Fruit fly (Drosophila melanogaster) whole organism, embryonic: Measurements from ENCODE around the gene Pde11.
A peak's percentile ranks its signal among the peaks of the same experiment; 100 is the strongest.

Experiments
- Atf-2 ChIP-seq: fragments of 200-800 bp; sonication (Bioruptor generic); optimal IDR thresholded peaks from 2 replicates; lab custom pipeline; 2016; ENCODE audit warnings: missing biosample characterization, missing genetic modification characterization
- Bgb ChIP-seq: fragments of 200-800 bp; sonication (Bioruptor generic); IDR thresholded peaks from 2 replicates; pipeline ENCODE4 v1.3.6; 2022; ENCODE audit warnings: missing biosample characterization, missing genetic modification characterization; ENCODE audit not compliant: partially characterized antibody
- CG1024 ChIP-seq: fragments of 200-800 bp; sonication (Bioruptor generic); IDR thresholded peaks from 2 replicates; pipeline ENCODE4 v1.3.6; 2022; ENCODE audit warnings: missing biosample characterization, missing genetic modification characterization
- CG10979 ChIP-seq: fragments of 200-800 bp; sonication (Bioruptor generic); optimal IDR thresholded peaks from 2 replicates; lab custom pipeline; 2018; ENCODE audit warnings: missing biosample characterization, mild to moderate bottlenecking, missing genetic modification characterization, moderate library complexity
- CG13123 ChIP-seq: fragments of 200-800 bp; sonication (Bioruptor generic); optimal IDR thresholded peaks from 2 replicates; lab custom pipeline; 2016; ENCODE audit warnings: missing biosample characterization, missing genetic modification characterization
- CG15269 ChIP-seq: fragments of 200-800 bp; sonication (Bioruptor generic); optimal IDR thresholded peaks from 2 replicates; lab custom pipeline; 2018; ENCODE audit warnings: missing biosample characterization, mild to moderate bottlenecking, missing genetic modification characterization, moderate library complexity
- CG16813 ChIP-seq: fragments of 200-800 bp; sonication (Bioruptor generic); IDR thresholded peaks from 3 replicates; pipeline ENCODE4 v1.3.6; 2022; ENCODE audit warnings: missing biosample characterization, missing genetic modification characterization; ENCODE audit not compliant: partially characterized antibody
- CG17359 ChIP-seq: fragments of 200-800 bp; sonication (Bioruptor generic); optimal IDR thresholded peaks from 3 replicates; lab custom pipeline; 2018; ENCODE audit warnings: missing biosample characterization, mild to moderate bottlenecking, missing genetic modification characterization, moderate library complexity
- CG17385 ChIP-seq: fragments of 200-800 bp; sonication (Bioruptor generic); optimal IDR thresholded peaks from 3 replicates; lab custom pipeline; 2018; ENCODE audit warnings: missing biosample characterization, mild to moderate bottlenecking, missing genetic modification characterization
- CG18011 ChIP-seq: fragments of 200-800 bp; sonication (Bioruptor generic); optimal IDR thresholded peaks from 2 replicates; lab custom pipeline; 2017; ENCODE audit warnings: missing biosample characterization, missing genetic modification characterization, mild to moderate bottlenecking, moderate library complexity, missing genotype
- CG2129 ChIP-seq: fragments of 200-800 bp; sonication (Bioruptor generic); IDR thresholded peaks from 2 replicates; pipeline ENCODE4 v1.3.6; 2022; ENCODE audit warnings: missing biosample characterization, missing genetic modification characterization; ENCODE audit not compliant: partially characterized antibody
- CG2712 ChIP-seq: fragments of 200-800 bp; optimal IDR thresholded peaks from 3 replicates; lab custom pipeline; 2019; ENCODE audit warnings: missing biosample characterization, mild to moderate bottlenecking, missing genetic modification characterization, moderate library complexity
- CG30020 ChIP-seq: fragments of 200-800 bp; optimal IDR thresholded peaks from 2 replicates; lab custom pipeline; 2019; ENCODE audit warnings: missing biosample characterization, mild to moderate bottlenecking, missing genetic modification characterization, moderate library complexity
- CG31388 ChIP-seq: fragments of 200-800 bp; sonication (Bioruptor generic); optimal IDR thresholded peaks from 2 replicates; lab custom pipeline; 2016; ENCODE audit warnings: missing biosample characterization, missing genetic modification characterization
- CG32767 ChIP-seq: fragments of 200-800 bp; sonication (Bioruptor generic); IDR thresholded peaks from 2 replicates; pipeline ENCODE4 v1.3.6; 2022; ENCODE audit warnings: missing biosample characterization, missing genetic modification characterization
- CG3838 ChIP-seq: fragments of 200-800 bp; sonication (Bioruptor generic); optimal IDR thresholded peaks from 3 replicates; lab custom pipeline; 2016; ENCODE audit warnings: missing biosample characterization, missing genetic modification characterization
- CG4617 ChIP-seq: fragments of 200-800 bp; sonication (Bioruptor generic); optimal IDR thresholded peaks from 3 replicates; lab custom pipeline; 2016; ENCODE audit warnings: missing biosample characterization, missing genetic modification characterization, borderline replicate concordance
- CG4854 ChIP-seq: fragments of 200-800 bp; sonication (Bioruptor generic); optimal IDR thresholded peaks from 2 replicates; lab custom pipeline; 2016; ENCODE audit warnings: missing biosample characterization, missing genetic modification characterization, inconsistent platforms
- CG7357 ChIP-seq: fragments of 200-800 bp; sonication (Bioruptor generic); IDR thresholded peaks from 3 replicates; pipeline ENCODE4 v1.3.6; 2022; ENCODE audit warnings: missing biosample characterization, missing genetic modification characterization
- CG7745 ChIP-seq: fragments of 200-800 bp; sonication (Bioruptor generic); optimal IDR thresholded peaks from 2 replicates; lab custom pipeline; 2018; ENCODE audit warnings: missing biosample characterization, mild to moderate bottlenecking, missing genetic modification characterization, moderate library complexity
- CG8924 ChIP-seq: fragments of 200-800 bp; optimal IDR thresholded peaks from 3 replicates; lab custom pipeline; 2019; ENCODE audit warnings: missing biosample characterization, mild to moderate bottlenecking, missing genetic modification characterization, moderate library complexity
- D19A ChIP-seq: fragments of 200-800 bp; optimal IDR thresholded peaks from 3 replicates; lab custom pipeline; 2019; ENCODE audit warnings: missing biosample characterization, mild to moderate bottlenecking, missing genetic modification characterization, moderate library complexity
- Dref ChIP-seq: fragments of 200-800 bp; sonication (Bioruptor generic); IDR thresholded peaks from 2 replicates; pipeline ENCODE4 v1.3.6; 2022; ENCODE audit warnings: missing biosample characterization, missing genetic modification characterization
- Drgx ChIP-seq: fragments of 200-800 bp; sonication (Bioruptor generic); IDR thresholded peaks from 2 replicates; pipeline ENCODE4 v1.3.6; 2022; ENCODE audit warnings: missing biosample characterization, missing genetic modification characterization
- Ets97D ChIP-seq: fragments of 200-800 bp; sonication (Bioruptor generic); optimal IDR thresholded peaks from 3 replicates; lab custom pipeline; 2016; ENCODE audit warnings: missing biosample characterization, missing genetic modification characterization
- Fer2 ChIP-seq: fragments of 200-800 bp; sonication (Bioruptor generic); optimal IDR thresholded peaks from 2 replicates; lab custom pipeline; 2018; ENCODE audit warnings: missing biosample characterization, mild to moderate bottlenecking, missing genetic modification characterization, moderate library complexity
- H2.0 ChIP-seq: fragments of 200-800 bp; sonication (Bioruptor generic); IDR thresholded peaks from 2 replicates; pipeline ENCODE4 v1.3.6; 2022; ENCODE audit warnings: missing biosample characterization, missing genetic modification characterization
- Hr78 ChIP-seq, 2 experiments: fragments of 200-800 bp in 1 of 2; fragments of >200 bp in 1 of 2; sonication (Bioruptor generic) in 1 of 2; optimal IDR thresholded peaks; 2 replicates each; lab custom pipeline; 2017 to 2019; ENCODE audit warnings: missing biosample characterization in 2 of 2, missing genetic modification characterization in 2 of 2, mild to moderate bottlenecking in 1 of 2, moderate library complexity in 1 of 2
- NK7.1 ChIP-seq: fragments of 200-800 bp; sonication (Bioruptor generic); optimal IDR thresholded peaks from 3 replicates; lab custom pipeline; 2016; ENCODE audit warnings: missing biosample characterization, missing genetic modification characterization
- Rfx ChIP-seq: fragments of 200-800 bp; sonication (Bioruptor generic); IDR thresholded peaks from 2 replicates; pipeline ENCODE4 v1.3.6; 2022; ENCODE audit warnings: missing biosample characterization, missing genetic modification characterization
- Sry-δ ChIP-seq: fragments of 200-800 bp; sonication (Bioruptor generic); optimal IDR thresholded peaks from 2 replicates; lab custom pipeline; 2016; ENCODE audit warnings: missing biosample characterization, missing genetic modification characterization
- Usf ChIP-seq: fragments of 200-800 bp; sonication (Bioruptor generic); optimal IDR thresholded peaks from 2 replicates; lab custom pipeline; 2017; ENCODE audit warnings: missing genotype, missing biosample characterization, missing genetic modification characterization
- YL-1 ChIP-seq: fragments of 200-800 bp; sonication (Bioruptor generic); optimal IDR thresholded peaks from 3 replicates; lab custom pipeline; 2017; ENCODE audit warnings: missing biosample characterization, mild to moderate bottlenecking, missing genetic modification characterization
- chinmo ChIP-seq: fragments of 200-800 bp; sonication (Bioruptor generic); IDR thresholded peaks from 4 replicates; pipeline ENCODE4 v1.3.6; 2022; ENCODE audit warnings: missing biosample characterization, missing genetic modification characterization; ENCODE audit not compliant: partially characterized antibody
- dm ChIP-seq: fragments of 200-800 bp; sonication (Bioruptor generic); optimal IDR thresholded peaks from 3 replicates; lab custom pipeline; 2016; ENCODE audit warnings: missing biosample characterization, missing genetic modification characterization
- emc ChIP-seq: fragments of 200-800 bp; sonication (Bioruptor generic); optimal IDR thresholded peaks from 2 replicates; lab custom pipeline; 2016; ENCODE audit warnings: missing biosample characterization, missing genetic modification characterization
- h ChIP-seq: fragments of >200 bp; optimal IDR thresholded peaks from 2 replicates; lab custom pipeline; 2017
- hkb ChIP-seq, 2 experiments: fragments of 200-800 bp in 1 of 2; fragments of >200 bp in 1 of 2; sonication (Bioruptor generic) in 1 of 2; IDR thresholded peaks in 1 of 2; optimal IDR thresholded peaks in 1 of 2; 2 replicates each; pipeline versions ENCODE4 v1.3.6 to Lab custom; 2017 to 2022; ENCODE audit warnings: missing biosample characterization in 1 of 2, missing genetic modification characterization in 1 of 2
- inv ChIP-seq: fragments of 200-800 bp; sonication (Bioruptor generic); IDR thresholded peaks from 2 replicates; pipeline ENCODE4 v1.3.6; 2022; ENCODE audit warnings: missing biosample characterization, missing genetic modification characterization; ENCODE audit not compliant: partially characterized antibody
- jumu ChIP-seq: fragments of 200-800 bp; sonication (Bioruptor generic); optimal IDR thresholded peaks from 3 replicates; lab custom pipeline; 2016; ENCODE audit warnings: missing biosample characterization, missing genetic modification characterization
- kay ChIP-seq: fragments of 200-800 bp; sonication (Bioruptor generic); optimal IDR thresholded peaks from 2 replicates; lab custom pipeline; 2016; ENCODE audit warnings: missing biosample characterization, missing genetic modification characterization
- ken ChIP-seq: fragments of 200-800 bp; sonication (Bioruptor generic); IDR thresholded peaks from 3 replicates; pipeline ENCODE4 v1.3.6; 2022; ENCODE audit warnings: missing biosample characterization, missing genetic modification characterization
- lbe ChIP-seq: fragments of 200-800 bp; sonication (Bioruptor generic); optimal IDR thresholded peaks from 2 replicates; lab custom pipeline; 2016; ENCODE audit warnings: missing biosample characterization, mild to moderate bottlenecking, missing genetic modification characterization
- lola ChIP-seq, 3 experiments: fragments of >200 bp in 2 of 3; fragments of 200-800 bp in 1 of 3; sonication (Bioruptor generic) in 1 of 3; optimal IDR thresholded peaks; 2 replicates each; lab custom pipeline; 2017 to 2019; ENCODE audit warnings: missing biosample characterization in 3 of 3, missing genetic modification characterization in 3 of 3, mild to moderate bottlenecking in 1 of 3, moderate library complexity in 1 of 3
- maf-S ChIP-seq: fragments of 200-800 bp; sonication (Bioruptor generic); optimal IDR thresholded peaks from 2 replicates; lab custom pipeline; 2016; ENCODE audit warnings: missing biosample characterization, missing genetic modification characterization
- mam ChIP-seq: fragments of 200-800 bp; sonication (Bioruptor generic); optimal IDR thresholded peaks from 3 replicates; lab custom pipeline; 2016; ENCODE audit warnings: missing biosample characterization, missing genetic modification characterization
- psq ChIP-seq: fragments of 200-800 bp; sonication (Bioruptor generic); optimal IDR thresholded peaks from 2 replicates; lab custom pipeline; 2017; ENCODE audit warnings: missing biosample characterization, missing genetic modification characterization
- scrt ChIP-seq: fragments of 200-800 bp; sonication (Bioruptor generic); optimal IDR thresholded peaks from 2 replicates; lab custom pipeline; 2018; ENCODE audit warnings: missing biosample characterization, mild to moderate bottlenecking, missing genetic modification characterization, moderate library complexity
- vvl ChIP-seq: fragments of 200-800 bp; sonication (Bioruptor generic); IDR thresholded peaks from 2 replicates; pipeline ENCODE4 v1.3.6; 2022; ENCODE audit warnings: missing biosample characterization, missing genetic modification characterization
- zfh2 ChIP-seq: fragments of 200-800 bp; sonication (Bioruptor generic); optimal IDR thresholded peaks from 2 replicates; lab custom pipeline; 2016; ENCODE audit warnings: missing biosample characterization, missing genetic modification characterization

Pde11 gene

dm6 chr2L:18617003-18617402, 26.9 kb upstream of the Pde11 start, which contains the start of gene MESR3 (continued):
- TF ChIP-seq scrt (GFP tag; lab: Kevin White, UChicago) (peak; percentile 57), CG7745 (no peak), lbe (GFP tag; lab: Kevin White, UChicago) (peak; percentile 52), CG1024 (GFP tag; lab: Robert Waterston, UW) (peak; percentile 31; the same call in 1 of the 2 replicates), CG13123 (GFP tag; lab: Kevin White, UChicago) (peak; percentile 51), NK7.1 (GFP tag; lab: Kevin White, UChicago) (no peak), CG31388 (GFP tag; lab: Kevin White, UChicago) (no peak), CG17385 (GFP tag; lab: Kevin White, UChicago) (peak; percentile 49), maf-S (GFP tag; lab: Kevin White, UChicago) (no peak), CG10979 (tag; lab: Kevin White, UChicago) (peak; percentile 72), CG30020 (tag; lab: Kevin White, UChicago) (peak; percentile 8), CG16813 (GFP tag; lab: Robert Waterston, UW) (no peak; the same call in 2 of the 3 replicates), Hr78 (GFP tag; optimal IDR thresholded peaks at IDR 0.05; lab: Kevin White, UChicago) (peak in 1 of 2 experiments; percentile 40), jumu (no peak), CG15269 (tag; lab: Kevin White, UChicago) (peak; percentile 88), CG17359 (tag; lab: Kevin White, UChicago) (peak; percentile 88), Usf (GFP tag; lab: Kevin White, UChicago) (no peak), lola (GFP tag; optimal IDR thresholded peaks at IDR 0.05; lab: Kevin White, UChicago) (peak in 1 of 3 experiments; percentile 26), CG32767 (GFP tag; lab: Robert Waterston, UW) (peak; percentile 46; the same call in 1 of the 2 replicates), D19A (tag; lab: Kevin White, UChicago) (peak; percentile 80), Dref (no peak), mam (GFP tag; lab: Kevin White, UChicago) (no peak), psq (peak; percentile 23), ken (GFP tag; lab: Robert Waterston, UW) (peak; percentile 19; the same call in 2 of the 3 replicates), Bgb (GFP tag; lab: Robert Waterston, UW) (peak; percentile 59), Fer2 (tag; lab: Kevin White, UChicago) (peak; percentile 15), Atf-2 (GFP tag; lab: Kevin White, UChicago) (no peak), vvl (GFP tag; lab: Robert Waterston, UW) (peak; percentile 63; the same call in 1 of the 2 replicates), inv (GFP tag; lab: Robert Waterston, UW) (no peak), Sry-δ (no peak), CG2712 (tag; lab: Kevin White, UChicago) (peak; percentile 91), CG2129 (GFP tag; lab: Robert Waterston, UW) (no peak), chinmo (GFP tag; lab: Robert Waterston, UW) (peak; percentile 80; the same call in 2 of the 4 replicates), CG7357 (GFP tag; lab: Robert Waterston, UW) (peak; percentile 54; the same call in 2 of the 3 replicates), CG3838 (GFP tag; lab: Kevin White, UChicago) (no peak), H2.0 (GFP tag; lab: Robert Waterston, UW) (peak; percentile 44; the same call in 1 of the 2 replicates), Rfx (GFP tag; lab: Robert Waterston, UW) (peak; percentile 50), CG18011 (GFP tag; lab: Kevin White, UChicago) (no peak), CG4854 (GFP tag; lab: Kevin White, UChicago) (no peak), hkb (optimal IDR thresholded peaks at IDR 0.05; lab: Kevin White, UChicago) (no peak), hkb (GFP tag; IDR thresholded peaks at IDR 0.05; lab: Robert Waterston, UW) (peak; percentile 88), Drgx (GFP tag; lab: Robert Waterston, UW) (peak; percentile 80), Ets97D (GFP tag; lab: Kevin White, UChicago) (no peak), dm (GFP tag; lab: Kevin White, UChicago) (no peak), CG4617 (GFP tag; lab: Kevin White, UChicago) (no peak), CG8924 (peak; percentile 77), emc (no peak), h (no peak), YL-1 (peak; percentile 19), zfh2 (GFP tag; lab: Kevin White, UChicago) (no peak), kay (GFP tag; lab: Kevin White, UChicago) (peak; percentile 25)
